Worm (Caenorhabditis elegans): ENCODE data around the gene hmg-1.2.

hmg-1.2 gene

ce11 chrIII:6303114-6303647 lies 23.0 kb downstream of the hmg-1.2 start, which contains the start of gene F47D12.9 (continued):
- TF ChIP-seq aha-1 (tag) (no peak), saeg-2 (GFP tag; IDR thresholded peaks at IDR 0.05) (no peak), hmg-1.1 (GFP tag; IDR thresholded peaks at IDR 0.05) (peak; percentile 80), ceh-62 (tag; optimal IDR thresholded peaks at IDR 0.05) (no peak), ceh-20 (GFP tag; IDR thresholded peaks at IDR 0.05) (peak; percentile 72), mxl-3 (GFP tag; optimal IDR thresholded peaks at IDR 0.05) (peak; percentile 88), nhr-28 (tag; optimal IDR thresholded peaks at IDR 0.05) (peak; percentile 84), nhr-48 (tag; optimal IDR thresholded peaks at IDR 0.05) (peak; percentile 71), php-3 (GFP tag; IDR thresholded peaks at IDR 0.05) (peak; percentile 82), ZK546.5 (tag; optimal IDR thresholded peaks at IDR 0.05) (no peak), snpc-4 (tag; optimal IDR thresholded peaks at IDR 0.05) (no peak), lin-39 (tag; optimal IDR thresholded peaks at IDR 0.05) (no peak), egl-27 (tag; optimal IDR thresholded peaks at IDR 0.05) (no peak), lin-38 (GFP tag; IDR thresholded peaks at IDR 0.05) (no peak), nhr-6 (tag; optimal IDR thresholded peaks at IDR 0.05) (peak; percentile 89), fos-1 (tag; optimal IDR thresholded peaks at IDR 0.05) (no peak), fkh-10 (GFP tag; optimal IDR thresholded peaks at IDR 0.05) (no peak), ceh-32 (tag; optimal IDR thresholded peaks at IDR 0.05; ENCODE audit: poor library complexity) (no peak), ztf-7 (tag; optimal IDR thresholded peaks at IDR 0.05) (peak; percentile 4), ZK337.2 (GFP tag; IDR thresholded peaks at IDR 0.05) (no peak), arid-1 (GFP tag; conservative IDR thresholded peaks at IDR 0.05) (no peak), mep-1 (tag; optimal IDR thresholded peaks at IDR 0.05) (peak; percentile 81), dve-1 (tag; optimal IDR thresholded peaks at IDR 0.05; ENCODE audit: insufficient read depth) (peak; percentile 83)

ce11 chrIII:6303787-6304186 lies 23.6 kb downstream of the hmg-1.2 start:
- TF ChIP-seq skn-1 (tag; optimal IDR thresholded peaks at IDR 0.05) (no peak), zfp-2 (tag; optimal IDR thresholded peaks at IDR 0.05) (no peak), nhr-25 (tag; optimal IDR thresholded peaks at IDR 0.05; ENCODE audit: borderline replicate concordance, insufficient read depth) (no peak), lin-1 (GFP tag; IDR thresholded peaks at IDR 0.05) (no peak), nhr-10 (tag; optimal IDR thresholded peaks at IDR 0.05) (no peak), unc-130 (GFP tag; optimal IDR thresholded peaks at IDR 0.05) (no peak), dmd-9 (GFP tag; IDR thresholded peaks at IDR 0.05) (no peak), ZK337.2 (GFP tag; IDR thresholded peaks at IDR 0.05) (no peak), dpl-1 (GFP tag; optimal IDR thresholded peaks at IDR 0.05) (no peak), tra-1 (GFP tag; IDR thresholded peaks at IDR 0.05) (no peak), ztf-7 (tag; optimal IDR thresholded peaks at IDR 0.05) (no peak), unc-62 (GFP tag; optimal IDR thresholded peaks at IDR 0.05 in 1 of 2) (no peak), unc-62 (tag; optimal IDR thresholded peaks at IDR 0.05) (no peak), ceh-62 (tag; optimal IDR thresholded peaks at IDR 0.05) (no peak), snpc-1.2 (GFP tag; IDR thresholded peaks at IDR 0.05) (no peak), egl-43 (GFP tag; IDR thresholded peaks at IDR 0.05) (no peak), F10B5.3 (tag; optimal IDR thresholded peaks at IDR 0.05) (no peak), zfp-3 (GFP tag; conservative IDR thresholded peaks at IDR 0.05) (no peak), dmd-8 (GFP tag; IDR thresholded peaks at IDR 0.05) (no peak), ceh-32 (tag; optimal IDR thresholded peaks at IDR 0.05; ENCODE audit: poor library complexity) (no peak), ceh-44 (GFP tag; IDR thresholded peaks at IDR 0.05) (no peak)

ce11 chrIII:6307832-6308231 lies 27.7 kb downstream of the hmg-1.2 start:
- TF ChIP-seq lin-38 (GFP tag; IDR thresholded peaks at IDR 0.05) = no peak
- peak; percentile 32 for TF ChIP-seq fkh-10 (GFP tag; optimal IDR thresholded peaks at IDR 0.05)
- 0 out of 2 replicates have a peak, but pooled peaks have one; percentile 27 for TF ChIP-seq ctbp-1 (GFP tag; IDR thresholded peaks at IDR 0.05)

Data from whole organism, L4 larva.